Fruit fly (Drosophila melanogaster) whole organism, prepupa: ENCODE measurements around the gene Mnn1.

Experiments used
- CG16779 ChIP-seq: fragments of 200-800 bp; sonication (Bioruptor generic); optimal IDR thresholded peaks from 3 replicates; lab custom pipeline; 2017; ENCODE audit warnings: missing biosample characterization, mild to moderate bottlenecking, missing genetic modification characterization
- CG32006 ChIP-seq: fragments of 200-800 bp; sonication (Bioruptor generic); optimal IDR thresholded peaks from 3 replicates; lab custom pipeline; 2017; ENCODE audit warnings: missing biosample characterization, mild to moderate bottlenecking, missing genetic modification characterization
- CG6854 ChIP-seq: fragments of 200-800 bp; sonication (Bioruptor generic); optimal IDR thresholded peaks from 2 replicates; lab custom pipeline; 2017; ENCODE audit warnings: missing biosample characterization, mild to moderate bottlenecking, missing genetic modification characterization
- CG8319 ChIP-seq: fragments of 200-800 bp; sonication (Bioruptor generic); optimal IDR thresholded peaks from 3 replicates; lab custom pipeline; 2016; ENCODE audit warnings: missing biosample characterization, missing genetic modification characterization
- Lpt ChIP-seq: fragments of 200-800 bp; sonication (Bioruptor generic); optimal IDR thresholded peaks from 3 replicates; lab custom pipeline; 2016; ENCODE audit warnings: missing biosample characterization, missing genetic modification characterization
- achi ChIP-seq: fragments of 200-800 bp; sonication (Bioruptor generic); optimal IDR thresholded peaks from 3 replicates; lab custom pipeline; 2016; ENCODE audit warnings: missing biosample characterization, missing genetic modification characterization
- eg ChIP-seq: fragments of 200-800 bp; sonication (Bioruptor generic); IDR thresholded peaks from 3 replicates; pipeline ENCODE4 v1.3.6; 2022; ENCODE audit warnings: missing biosample characterization, missing genetic modification characterization

- TF ChIP-seq eg (GFP tag; lab: Robert Waterston, UW) (no peak), CG8319 (GFP tag; lab: Kevin White, UChicago) (no peak), CG6854 (GFP tag; lab: Kevin White, UChicago) (no peak), achi (GFP tag; lab: Kevin White, UChicago) (no peak), CG16779 (tag; lab: Kevin White, UChicago) (no peak), Lpt (GFP tag; lab: Kevin White, UChicago) (no peak), CG32006 (GFP tag; lab: Kevin White, UChicago) (no peak)
Observed at dm6 chr2L:7056189-7056926, at the start of gene Mnn1.
